Worm (Caenorhabditis elegans): Measurements from ENCODE around the gene F16F9.1.

DNA sequence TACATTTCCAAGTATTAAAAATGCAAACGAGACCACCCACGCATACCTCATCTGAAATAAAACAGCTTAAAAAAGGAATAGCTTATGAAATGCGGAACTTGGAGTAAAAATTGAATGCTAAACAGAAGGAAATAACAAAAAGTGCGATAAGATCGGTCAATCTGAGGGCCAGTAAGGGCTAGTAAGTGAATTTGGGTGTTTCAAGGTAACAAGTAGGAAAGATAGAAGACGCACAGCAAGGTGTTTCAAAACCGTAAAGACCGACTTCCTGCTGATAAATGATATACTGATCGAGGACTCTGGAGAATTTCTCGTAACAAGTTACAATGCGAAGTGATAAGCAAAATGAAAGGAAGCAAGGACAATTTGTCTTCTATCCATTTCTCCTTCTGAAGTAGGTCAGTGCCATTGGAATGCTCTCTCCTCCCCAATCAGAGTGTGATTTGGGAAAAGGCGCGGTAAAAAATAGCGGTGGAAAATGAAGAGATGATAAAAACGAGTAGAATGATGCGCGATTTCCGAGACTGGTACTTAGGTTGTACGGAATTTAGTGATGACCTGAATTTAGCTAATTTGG, 9.5 kb downstream of the F16F9.1 start, which contains the start of gene dpy-6:
- TF ChIP-seq flt-1 (GFP tag; IDR thresholded peaks at IDR 0.05) (no peak), tab-1 (GFP tag; IDR thresholded peaks at IDR 0.05) (no peak), ref-1 (GFP tag; conservative IDR thresholded peaks at IDR 0.05) (no peak), T22C8.4 (GFP tag; IDR thresholded peaks at IDR 0.05) (no peak), ztf-23 (GFP tag; IDR thresholded peaks at IDR 0.05) (no peak), cog-1 (tag; optimal IDR thresholded peaks at IDR 0.05) (no peak)
